Worm (Caenorhabditis elegans) whole organism, midembryonic: ENCODE measurements around the gene srx-31.

Source experiments
- T22C8.4 ChIP-seq: fragments of 200-800 bp; sonication (Bioruptor generic); IDR thresholded peaks from 2 replicates; pipeline ENCODE4 v1.3.6; 2022; ENCODE audit warnings: missing genetic modification characterization, missing compliant biosample characterization
- flt-1 ChIP-seq: fragments of 200-800 bp; sonication (Bioruptor generic); IDR thresholded peaks from 2 replicates; pipeline ENCODE4 v1.3.6; 2022; ENCODE audit warnings: missing genetic modification characterization, missing compliant biosample characterization
- klf-2 ChIP-seq: fragments of 200-800 bp; sonication (Bioruptor generic); conservative IDR thresholded peaks from 2 replicates; pipeline ENCODE4 v1.3.6; 2022; ENCODE audit warnings: missing genetic modification reagents, missing genetic modification characterization, missing compliant biosample characterization
- med-1 ChIP-seq: sonication (generic microtip); optimal IDR thresholded peaks from 2 replicates; lab custom pipeline; 2017; ENCODE audit warnings: missing genetic modification characterization, mild to moderate bottlenecking, missing compliant biosample characterization, antibody characterized with exemption, missing genetic modification reagents; ENCODE audit not compliant: insufficient read depth
- ref-1 ChIP-seq: fragments of 200-800 bp; sonication (Bioruptor generic); conservative IDR thresholded peaks from 2 replicates; pipeline ENCODE4 v1.3.6; 2022; ENCODE audit warnings: missing genetic modification reagents, missing genetic modification characterization, missing compliant biosample characterization
- tab-1 ChIP-seq: fragments of 200-800 bp; sonication (Bioruptor generic); IDR thresholded peaks from 2 replicates; pipeline ENCODE4 v1.3.6; 2022; ENCODE audit warnings: missing genetic modification characterization, missing compliant biosample characterization
- ztf-23 ChIP-seq: fragments of 200-800 bp; sonication (Bioruptor generic); IDR thresholded peaks from 2 replicates; pipeline ENCODE4 v1.3.6; 2022; ENCODE audit warnings: missing genetic modification reagents, missing genetic modification characterization, missing compliant biosample characterization

DNA sequence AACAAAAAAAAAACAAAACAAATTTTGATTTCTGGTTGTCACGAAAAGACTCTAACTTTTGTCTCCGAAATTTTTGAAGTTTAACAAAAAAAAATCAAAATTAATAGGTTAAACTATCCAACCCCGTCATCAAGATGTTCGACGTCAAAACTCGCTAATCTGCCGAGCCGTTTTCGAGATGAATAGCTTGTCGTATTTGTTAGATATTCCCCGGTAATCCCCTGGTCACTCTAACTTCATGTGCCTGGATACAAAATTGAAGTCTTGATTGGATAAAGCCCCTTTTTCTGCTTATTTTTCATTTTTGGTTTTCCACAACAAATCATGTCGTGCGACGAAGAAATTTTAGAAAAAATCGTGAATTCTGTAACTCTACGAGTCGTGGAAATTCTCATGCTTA, 40.4 kb downstream of the srx-31 start, which contains the start of gene srab-16:
- TF ChIP-seq ztf-23 (GFP tag; lab: Robert Waterston, UW) (no peak), ref-1 (no peak), T22C8.4 (no peak), flt-1 (GFP tag; lab: Robert Waterston, UW) (no peak), klf-2 (GFP tag; lab: Robert Waterston, UW) (no peak), tab-1 (GFP tag; lab: Robert Waterston, UW) (no peak), med-1 (GFP tag; lab: Kevin White, UChicago) (no peak)
